Worm (Caenorhabditis elegans): ENCODE measurements around the gene folt-2.

Gene folt-2

ce11 chrV:2888681-2889080, 13.3 kb upstream of the folt-2 start, which contains the start of gene srw-4:
srw-4 (minus strand) TSS chrV:2888781.
- TF ChIP-seq nhr-23 (tag; optimal IDR thresholded peaks at IDR 0.05): no peak
- TF ChIP-seq ztf-11 (tag; optimal IDR thresholded peaks at IDR 0.05): no peak
- no peak for TF ChIP-seq nhr-12 (tag; optimal IDR thresholded peaks at IDR 0.05)
- TF ChIP-seq lin-15B (tag; optimal IDR thresholded peaks at IDR 0.05): no peak
- TF ChIP-seq tbx-2 (tag; optimal IDR thresholded peaks at IDR 0.05): no peak
- no peak for TF ChIP-seq fos-1 (tag; optimal IDR thresholded peaks at IDR 0.05)
- no peak for TF ChIP-seq nhr-25 (tag; optimal IDR thresholded peaks at IDR 0.05)
- TF ChIP-seq nhr-77 (tag; optimal IDR thresholded peaks at IDR 0.05): no peak

ce11 chrV:2888265-2888664, 12.9 kb upstream of the folt-2 start:
- TF ChIP-seq jun-1 (tag; optimal IDR thresholded peaks at IDR 0.05): no peak
- TF ChIP-seq elt-3 (tag; optimal IDR thresholded peaks at IDR 0.05): no peak
- TF ChIP-seq nhr-28 (tag; optimal IDR thresholded peaks at IDR 0.05): no peak

- no peak for TF ChIP-seq daf-12 (tag; optimal IDR thresholded peaks at IDR 0.05)
- no peak for TF ChIP-seq nhr-43 (tag; optimal IDR thresholded peaks at IDR 0.05; ENCODE audit: poor library complexity, severe bottlenecking)
- no peak for TF ChIP-seq hmg-11 (tag; optimal IDR thresholded peaks at IDR 0.05)
- TF ChIP-seq eor-1 (tag; optimal IDR thresholded peaks at IDR 0.05): no peak
- TF ChIP-seq ZK546.5 (tag; optimal IDR thresholded peaks at IDR 0.05): no peak
- no peak for TF ChIP-seq ztf-4 (tag; optimal IDR thresholded peaks at IDR 0.05)
- no peak for TF ChIP-seq sea-2 (GFP tag; optimal IDR thresholded peaks at IDR 0.05)
- TF ChIP-seq skn-1 (tag; optimal IDR thresholded peaks at IDR 0.05): no peak
- no peak for TF ChIP-seq zag-1 (tag; optimal IDR thresholded peaks at IDR 0.05)
- TF ChIP-seq egl-27 (tag; optimal IDR thresholded peaks at IDR 0.05): no peak
- no peak for TF ChIP-seq elt-3 (tag; optimal IDR thresholded peaks at IDR 0.05)
- no peak for TF ChIP-seq lsy-12 (tag; optimal IDR thresholded peaks at IDR 0.05)
- no peak for TF ChIP-seq R02D3.7 (tag; optimal IDR thresholded peaks at IDR 0.05)
- TF ChIP-seq nhr-76 (tag; optimal IDR thresholded peaks at IDR 0.05): no peak
- TF ChIP-seq lin-15B (tag; optimal IDR thresholded peaks at IDR 0.05): no peak
- TF ChIP-seq elt-1 (tag; optimal IDR thresholded peaks at IDR 0.05): no peak
Measured at ce11 chrV:2884411-2884810, 9.0 kb upstream of the folt-2 start, which contains the start of gene sre-24. sre-24 (plus strand) TSS chrV:2884711.

ce11 chrV:2883097-2883496, 7.7 kb upstream of the folt-2 start:
- TF ChIP-seq nhr-76 (tag; optimal IDR thresholded peaks at IDR 0.05): no peak
- no peak for TF ChIP-seq egl-27 (tag; optimal IDR thresholded peaks at IDR 0.05)
- TF ChIP-seq daf-12 (tag; optimal IDR thresholded peaks at IDR 0.05): no peak
- no peak for TF ChIP-seq nhr-12 (tag; optimal IDR thresholded peaks at IDR 0.05)
- TF ChIP-seq unc-39 (tag; optimal IDR thresholded peaks at IDR 0.05): no peak
- TF ChIP-seq R02D3.7 (tag; optimal IDR thresholded peaks at IDR 0.05): no peak
- no peak for TF ChIP-seq nhr-67 (tag; optimal IDR thresholded peaks at IDR 0.05)

ce11 chrV:2881565-2881964, 6.2 kb upstream of the folt-2 start:
- TF ChIP-seq pqm-1 (tag; optimal IDR thresholded peaks at IDR 0.05) (peak; percentile 10), elt-2 (tag; optimal IDR thresholded peaks at IDR 0.05) (peak; percentile 40), daf-12 (tag; optimal IDR thresholded peaks at IDR 0.05) (no peak), tbx-2 (tag; optimal IDR thresholded peaks at IDR 0.05) (no peak)

- peak; percentile 57 for TF ChIP-seq elt-2 (tag; optimal IDR thresholded peaks at IDR 0.05)
- no peak for TF ChIP-seq elt-1 (tag; optimal IDR thresholded peaks at IDR 0.05)
Measured at ce11 chrV:2881016-2881415, 5.6 kb upstream of the folt-2 start, which contains the start of gene ifc-1. ifc-1 (plus strand) TSS chrV:2881393.

ce11 chrV:2880356-2880755, 5.0 kb upstream of the folt-2 start:
- TF ChIP-seq jun-1 (tag; optimal IDR thresholded peaks at IDR 0.05) (peak; percentile 59), elt-2 (tag; optimal IDR thresholded peaks at IDR 0.05) (peak; percentile 84), nfya-1 (tag; optimal IDR thresholded peaks at IDR 0.05; ENCODE audit: insufficient read depth) (no peak), R02D3.7 (tag; optimal IDR thresholded peaks at IDR 0.05) (no peak), zag-1 (tag; optimal IDR thresholded peaks at IDR 0.05) (no peak), ceh-16 (tag; optimal IDR thresholded peaks at IDR 0.05) (no peak), pqm-1 (tag; optimal IDR thresholded peaks at IDR 0.05) (peak; percentile 49), nhr-28 (tag; optimal IDR thresholded peaks at IDR 0.05) (no peak), aly-2 (tag; optimal IDR thresholded peaks at IDR 0.05) (no peak)
